Fruit fly (Drosophila melanogaster): Measurements from ENCODE around the gene CG42337.

The CG42337 gene

DNA sequence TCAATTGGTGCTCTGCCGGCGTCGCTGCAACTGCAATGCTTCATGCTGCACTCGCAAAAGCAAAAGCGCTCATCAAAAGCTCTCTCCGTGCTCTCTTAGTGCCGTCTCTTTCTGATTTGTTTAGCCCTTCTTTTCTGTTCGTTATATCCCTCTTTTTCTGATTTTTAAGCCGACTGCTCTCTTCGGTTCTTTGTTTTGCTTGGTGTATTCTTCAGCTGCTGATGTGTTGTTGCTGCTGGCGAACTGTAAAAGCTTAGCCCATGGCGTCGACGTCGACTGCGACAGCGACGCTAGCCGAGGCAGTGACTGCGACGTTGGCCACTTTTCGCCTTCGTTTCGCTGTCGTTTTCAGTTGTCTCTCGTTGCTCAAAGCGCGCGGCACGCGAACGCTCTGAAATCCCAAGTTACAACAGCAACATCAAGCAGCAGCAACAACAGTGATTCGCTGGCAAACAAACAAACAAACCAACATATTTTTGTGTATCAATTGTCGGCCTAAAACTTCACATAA lies 46.9 kb upstream of the CG42337 start (continued):
- TF ChIP-seq CG32767 (GFP tag; IDR thresholded peaks at IDR 0.05) (no peak), Myb (GFP tag; optimal IDR thresholded peaks at IDR 0.05) (no peak), Eip74EF (GFP tag; optimal IDR thresholded peaks at IDR 0.05) (peak in 1 of 2 experiments; percentile 29), Asciz (GFP tag; optimal IDR thresholded peaks at IDR 0.05) (peak; percentile 3), ATbp (GFP tag; optimal IDR thresholded peaks at IDR 0.05) (peak; percentile 1), pho (GFP tag; optimal IDR thresholded peaks at IDR 0.05) (no peak), CG18262 (tag; optimal IDR thresholded peaks at IDR 0.05) (no peak), CG11504 (tag; optimal IDR thresholded peaks at IDR 0.05) (peak; percentile 57), Stat92E (GFP tag; optimal IDR thresholded peaks at IDR 0.05) (peak in 1 of 3 experiments; percentile 27), Oli (tag; optimal IDR thresholded peaks at IDR 0.05) (no peak), cg (GFP tag; optimal IDR thresholded peaks at IDR 0.05) (peak; percentile 31), CG6654 (GFP tag; optimal IDR thresholded peaks at IDR 0.05) (no peak), Lpt (GFP tag; optimal IDR thresholded peaks at IDR 0.05) (no peak), Max (GFP tag; optimal IDR thresholded peaks at IDR 0.05) (no peak), org-1 (GFP tag; optimal IDR thresholded peaks at IDR 0.05) (no peak), ab (GFP tag; optimal IDR thresholded peaks at IDR 0.05) (no peak), dmrt99B (tag; optimal IDR thresholded peaks at IDR 0.05) (peak; percentile 38), abd-A (tag; optimal IDR thresholded peaks at IDR 0.05) (no peak), chinmo (GFP tag; IDR thresholded peaks at IDR 0.05; ENCODE audit: partially characterized antibody) (peak; percentile 94; the same call in 2 of the 4 replicates), CG15011 (GFP tag; optimal IDR thresholded peaks at IDR 0.05) (no peak), CG10462 (GFP tag; optimal IDR thresholded peaks at IDR 0.05) (no peak), pb (GFP tag; optimal IDR thresholded peaks at IDR 0.05) (no peak), exex (tag; optimal IDR thresholded peaks at IDR 0.05) (no peak), en (GFP tag; optimal IDR thresholded peaks at IDR 0.05) (no peak), Six4 (GFP tag; optimal IDR thresholded peaks at IDR 0.05) (no peak), scrt (GFP tag; optimal IDR thresholded peaks at IDR 0.05) (peak; percentile 56), cad (GFP tag; optimal IDR thresholded peaks at IDR 0.05) (no peak), D19A (tag; optimal IDR thresholded peaks at IDR 0.05) (no peak), sna (GFP tag; IDR thresholded peaks at IDR 0.05; ENCODE audit: partially characterized antibody) (peak; percentile 48; the same call in 1 of the 2 replicates), rib (GFP tag; IDR thresholded peaks at IDR 0.05) (0 out of 2 replicates have a peak, but pooled peaks have one; percentile 18), CG6765 (GFP tag; optimal IDR thresholded peaks at IDR 0.05) (no peak), Adf1 (GFP tag; IDR thresholded peaks at IDR 0.05) (peak; percentile 100), Poxn (GFP tag; IDR thresholded peaks at IDR 0.05) (no peak), jing (GFP tag; optimal IDR thresholded peaks at IDR 0.05) (no peak), az2 (GFP tag; optimal IDR thresholded peaks at IDR 0.05) (no peak), crol (GFP tag; IDR thresholded peaks at IDR 0.05) (no peak), CTCF (GFP tag; optimal IDR thresholded peaks at IDR 0.05) (no peak), CG7987 (GFP tag; optimal IDR thresholded peaks at IDR 0.05) (no peak), Hmx (GFP tag; optimal IDR thresholded peaks at IDR 0.05) (no peak), CG12071 (GFP tag; optimal IDR thresholded peaks at IDR 0.05) (peak; percentile 41), NC2α (GFP tag; optimal IDR thresholded peaks at IDR 0.05) (no peak), sisA (GFP tag; IDR thresholded peaks at IDR 0.05) (no peak), unpg (GFP tag; optimal IDR thresholded peaks at IDR 0.05) (no peak), CG1233 (GFP tag; optimal IDR thresholded peaks at IDR 0.05) (no peak), CHES-1-like (GFP tag; optimal IDR thresholded peaks at IDR 0.05) (no peak), HLH3B (GFP tag; IDR thresholded peaks at IDR 0.05) (peak; percentile 32; the same call in 1 of the 2 replicates), sd (tag; optimal IDR thresholded peaks at IDR 0.05) (no peak), zf30C (GFP tag; optimal IDR thresholded peaks at IDR 0.05) (no peak), gsb (GFP tag; IDR thresholded peaks at IDR 0.05) (no peak), CG7963 (GFP tag; IDR thresholded peaks at IDR 0.05; ENCODE audit: partially characterized antibody) (no peak), CkIIα-i1 (GFP tag; IDR thresholded peaks at IDR 0.05) (no peak)

All from whole organism, embryonic.